Worm (Caenorhabditis elegans) whole organism, midembryonic: ENCODE measurements around the gene K10D11.4.

Source experiments
- T22C8.4 ChIP-seq: fragments of 200-800 bp; sonication (Bioruptor generic); IDR thresholded peaks from 2 replicates; pipeline ENCODE4 v1.3.6; 2022; ENCODE audit warnings: missing genetic modification characterization, missing compliant biosample characterization
- cog-1 ChIP-seq: sonication (generic microtip); optimal IDR thresholded peaks from 2 replicates; lab custom pipeline; 2016; ENCODE audit warnings: missing genetic modification characterization, missing compliant biosample characterization
- flt-1 ChIP-seq: fragments of 200-800 bp; sonication (Bioruptor generic); IDR thresholded peaks from 2 replicates; pipeline ENCODE4 v1.3.6; 2022; ENCODE audit warnings: missing genetic modification characterization, missing compliant biosample characterization
- klf-2 ChIP-seq: fragments of 200-800 bp; sonication (Bioruptor generic); conservative IDR thresholded peaks from 2 replicates; pipeline ENCODE4 v1.3.6; 2022; ENCODE audit warnings: missing genetic modification reagents, missing genetic modification characterization, missing compliant biosample characterization
- med-1 ChIP-seq: sonication (generic microtip); optimal IDR thresholded peaks from 2 replicates; lab custom pipeline; 2017; ENCODE audit warnings: missing genetic modification characterization, mild to moderate bottlenecking, missing compliant biosample characterization, antibody characterized with exemption, missing genetic modification reagents; ENCODE audit not compliant: insufficient read depth
- ref-1 ChIP-seq: fragments of 200-800 bp; sonication (Bioruptor generic); conservative IDR thresholded peaks from 2 replicates; pipeline ENCODE4 v1.3.6; 2022; ENCODE audit warnings: missing genetic modification reagents, missing genetic modification characterization, missing compliant biosample characterization
- tab-1 ChIP-seq: fragments of 200-800 bp; sonication (Bioruptor generic); IDR thresholded peaks from 2 replicates; pipeline ENCODE4 v1.3.6; 2022; ENCODE audit warnings: missing genetic modification characterization, missing compliant biosample characterization
- ztf-23 ChIP-seq: fragments of 200-800 bp; sonication (Bioruptor generic); IDR thresholded peaks from 2 replicates; pipeline ENCODE4 v1.3.6; 2022; ENCODE audit warnings: missing genetic modification reagents, missing genetic modification characterization, missing compliant biosample characterization
- ztf-29 ChIP-seq: fragments of 200-800 bp; sonication (Bioruptor generic); IDR thresholded peaks from 2 replicates; pipeline ENCODE4 v1.3.6; 2022; ENCODE audit warnings: missing genetic modification reagents, missing genetic modification characterization, missing compliant biosample characterization

DNA sequence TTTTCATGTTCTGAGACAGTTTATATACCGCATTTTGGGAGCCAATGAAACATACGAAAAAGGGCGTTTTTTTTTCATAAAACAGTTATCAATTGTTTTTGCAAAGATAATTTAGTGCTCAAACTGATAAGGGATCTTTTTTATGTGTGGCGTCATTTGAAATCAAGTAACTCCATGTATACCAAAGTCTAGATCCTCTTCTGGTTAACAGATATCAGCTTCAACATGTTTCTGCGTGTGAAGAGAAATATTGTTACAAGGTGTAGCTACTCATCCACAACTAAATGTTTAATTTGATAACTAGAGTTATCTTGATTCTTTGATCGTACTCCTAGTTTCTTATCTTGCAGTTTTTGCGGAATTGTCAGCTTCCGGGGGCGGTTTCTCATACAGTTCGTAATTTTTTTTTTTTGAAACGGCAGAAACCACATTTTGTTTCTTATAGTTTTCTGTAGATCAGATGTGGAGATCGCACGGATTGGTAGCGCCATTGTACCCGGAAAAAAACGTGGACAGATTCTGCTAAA, 22.2 kb downstream of the K10D11.4 start:
- TF ChIP-seq ztf-29 (GFP tag; lab: Robert Waterston, UW) = no peak
- TF ChIP-seq T22C8.4 (GFP tag; lab: Robert Waterston, UW) = no peak
- no peak for TF ChIP-seq flt-1 (GFP tag; lab: Robert Waterston, UW)
- no peak for TF ChIP-seq tab-1 (GFP tag; lab: Robert Waterston, UW)
- TF ChIP-seq ztf-23 (GFP tag; lab: Robert Waterston, UW) = no peak
- no peak for TF ChIP-seq med-1 (GFP tag; lab: Kevin White, UChicago)
- no peak for TF ChIP-seq klf-2 (GFP tag; lab: Robert Waterston, UW)
- no peak for TF ChIP-seq cog-1 (tag; lab: Kevin White, UChicago)
- TF ChIP-seq ref-1 (GFP tag; lab: Robert Waterston, UW) = no peak
